Fruit fly (Drosophila melanogaster) whole organism, embryonic: ENCODE data around the gene CG42876.

Experiments
- CG10321 ChIP-seq: fragments of 200-800 bp; sonication (Bioruptor generic); IDR thresholded peaks from 2 replicates; pipeline ENCODE4 v1.3.6; 2022; ENCODE audit warnings: missing biosample characterization, missing genetic modification characterization
- CG12391 ChIP-seq: fragments of 200-800 bp; sonication (Bioruptor generic); optimal IDR thresholded peaks from 3 replicates; lab custom pipeline; 2018; ENCODE audit warnings: missing biosample characterization, mild to moderate bottlenecking, missing genetic modification characterization, moderate library complexity
- CG33213 ChIP-seq: fragments of 200-800 bp; sonication (Bioruptor generic); optimal IDR thresholded peaks from 3 replicates; lab custom pipeline; 2016; ENCODE audit warnings: missing biosample characterization, missing genetic modification characterization
- Dbx ChIP-seq: fragments of 200-800 bp; sonication (Bioruptor generic); IDR thresholded peaks from 3 replicates; pipeline ENCODE4 v1.3.6; 2022; ENCODE audit warnings: missing biosample characterization, missing genetic modification characterization
- Lpt ChIP-seq: fragments of >200 bp; optimal IDR thresholded peaks from 2 replicates; lab custom pipeline; 2018; ENCODE audit warnings: missing biosample characterization, missing genetic modification characterization
- esg ChIP-seq: fragments of 200-800 bp; sonication (Bioruptor generic); conservative IDR thresholded peaks from 2 replicates; pipeline ENCODE4 v1.3.6; 2022; ENCODE audit warnings: missing biosample characterization, missing genetic modification characterization
- gro ChIP-seq: fragments of 200-800 bp; sonication (Bioruptor generic); optimal IDR thresholded peaks from 2 replicates; lab custom pipeline; 2016; ENCODE audit warnings: missing biosample characterization, missing genetic modification characterization

- TF ChIP-seq gro: no peak
- no peak for TF ChIP-seq CG12391 (tag; lab: Kevin White, UChicago)
- no peak for TF ChIP-seq Dbx (GFP tag; lab: Robert Waterston, UW)
- no peak for TF ChIP-seq esg (GFP tag; lab: Robert Waterston, UW)
- TF ChIP-seq CG33213: no peak
- TF ChIP-seq Lpt (GFP tag; lab: Kevin White, UChicago): no peak
- no peak for TF ChIP-seq CG10321 (GFP tag; lab: Robert Waterston, UW)
These were observed 35.2 kb downstream of the CG42876 start, which contains the start of gene CG43760 for dm6 chr2L:15776752-15777151.
